Worm (Caenorhabditis elegans): ENCODE measurements around the gene srj-54.

Gene srj-54

DNA sequence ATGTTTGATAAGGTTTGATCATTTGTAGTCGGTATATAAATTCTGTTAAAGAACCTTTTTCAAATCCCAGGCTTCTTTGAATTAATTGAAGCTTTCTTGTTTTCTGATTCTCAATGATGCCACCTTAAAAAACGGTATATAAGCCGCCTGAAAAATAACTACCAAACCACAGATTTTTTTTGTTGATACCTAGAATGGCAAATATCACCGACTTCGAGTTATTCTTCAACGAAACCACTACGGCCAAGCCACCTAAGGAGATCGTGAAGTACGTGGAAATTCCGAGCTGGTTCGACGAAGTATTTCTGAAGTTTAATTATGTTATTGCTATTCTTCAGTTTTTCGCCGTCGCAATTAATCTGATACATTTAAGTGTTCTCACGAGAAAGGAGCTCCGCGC, 28.8 kb downstream of the srj-54 start, which contains the start of gene srw-2:
Gene srw-2 (plus strand): TSS at position 62 of the 400 bp plus-strand sequence.
- TF ChIP-seq alr-1 (tag; optimal IDR thresholded peaks at IDR 0.05; ENCODE audit: borderline replicate concordance), result no peak
- TF ChIP-seq ama-1 (optimal IDR thresholded peaks at IDR 0.05), result no peak
- no peak for TF ChIP-seq pax-3 (tag; optimal IDR thresholded peaks at IDR 0.05)
- TF ChIP-seq skn-1 (tag; optimal IDR thresholded peaks at IDR 0.05), result no peak
- no peak for TF ChIP-seq dpl-1 (GFP tag; optimal IDR thresholded peaks at IDR 0.05)
- no peak for TF ChIP-seq nhr-71 (tag; optimal IDR thresholded peaks at IDR 0.05)
- no peak for TF ChIP-seq zag-1 (tag; optimal IDR thresholded peaks at IDR 0.05)
- TF ChIP-seq mab-9 (GFP tag; IDR thresholded peaks at IDR 0.05), result no peak
- no peak for TF ChIP-seq mep-1 (tag; optimal IDR thresholded peaks at IDR 0.05)
- TF ChIP-seq rnt-1 (tag; optimal IDR thresholded peaks at IDR 0.05), result no peak
- TF ChIP-seq lir-3 (tag; optimal IDR thresholded peaks at IDR 0.05; ENCODE audit: poor library complexity), result no peak
- TF ChIP-seq pag-3 (tag; optimal IDR thresholded peaks at IDR 0.05; ENCODE audit: borderline replicate concordance, insufficient read depth), result no peak
- TF ChIP-seq nhr-90 (tag; optimal IDR thresholded peaks at IDR 0.05; ENCODE audit: poor library complexity), result no peak
- no peak for TF ChIP-seq Y116A8C.19 (tag; optimal IDR thresholded peaks at IDR 0.05; ENCODE audit: borderline replicate concordance)
- no peak for TF ChIP-seq nhr-47 (tag; optimal IDR thresholded peaks at IDR 0.05)
- no peak for TF ChIP-seq isw-1 (GFP tag; IDR thresholded peaks at IDR 0.05)
- TF ChIP-seq nhr-19 (GFP tag; conservative IDR thresholded peaks at IDR 0.05), result no peak
- no peak for TF ChIP-seq nhr-85 (tag)
- no peak for TF ChIP-seq lin-35 (GFP tag; optimal IDR thresholded peaks at IDR 0.05)

DNA sequence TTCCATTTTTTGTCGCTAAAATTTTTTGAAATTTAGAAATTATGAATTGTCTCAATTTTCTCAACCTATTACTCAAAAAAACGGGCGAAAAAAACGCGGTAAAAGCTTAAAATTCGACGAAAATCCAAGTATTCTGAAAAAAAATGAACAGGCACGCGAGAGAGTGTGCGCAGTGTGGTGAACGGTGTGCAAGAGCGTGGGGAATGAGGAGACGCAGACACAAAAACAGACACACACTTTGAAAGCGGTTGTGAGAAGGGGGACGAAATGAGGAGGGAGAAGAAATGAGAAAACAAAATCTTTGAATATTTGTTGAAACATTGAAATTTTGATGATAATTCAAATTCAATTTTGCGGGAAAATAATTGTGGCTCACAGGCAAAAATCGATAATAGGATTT, 32.8 kb downstream of the srj-54 start, which contains the start of gene T03D3.5:
Gene T03D3.5 (minus strand): TSS at position 21 of the 400 bp plus-strand sequence.
- TF ChIP-seq efl-1 (optimal IDR thresholded peaks at IDR 0.05) (peak; percentile 61 to 65), efl-1 (GFP tag; optimal IDR thresholded peaks at IDR 0.05 in 1 of 2) (peak in 1 of 2 experiments; percentile 92), nhr-90 (tag; optimal IDR thresholded peaks at IDR 0.05; ENCODE audit: poor library complexity) (no peak), dpl-1 (GFP tag; optimal IDR thresholded peaks at IDR 0.05) (peak in 2 of 3 experiments; percentile 19 to 20)

DNA sequence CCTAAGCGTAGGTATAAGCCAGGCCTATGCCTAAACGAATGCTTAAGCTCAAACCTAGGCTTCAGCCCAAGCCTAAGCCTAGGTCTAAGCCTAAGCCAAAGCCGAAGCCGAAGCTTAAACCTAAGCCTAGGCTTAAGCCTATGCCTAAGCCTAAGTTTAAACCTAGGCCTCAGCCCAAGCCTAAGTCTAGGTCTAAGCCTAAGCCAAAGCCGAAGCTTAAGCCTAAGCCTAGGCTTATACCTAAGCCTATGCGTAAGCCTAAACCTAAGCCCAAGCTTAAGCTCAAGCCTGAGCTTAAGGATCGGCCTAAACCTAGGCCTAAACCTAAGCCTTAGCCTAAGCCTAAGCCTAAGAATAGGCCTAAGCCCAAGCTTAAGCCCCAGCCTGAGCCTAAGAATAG, 33.7 kb downstream of the srj-54 start:
- TF ChIP-seq ces-1 (GFP tag; optimal IDR thresholded peaks at IDR 0.05), result no peak
- no peak for TF ChIP-seq egl-13 (tag; optimal IDR thresholded peaks at IDR 0.05)
- no peak for TF ChIP-seq mef-2 (tag; optimal IDR thresholded peaks at IDR 0.05)
- no peak for TF ChIP-seq ceh-8 (GFP tag; optimal IDR thresholded peaks at IDR 0.05)
- no peak for TF ChIP-seq rnt-1 (tag; optimal IDR thresholded peaks at IDR 0.05)
- no peak for TF ChIP-seq ceh-88 (GFP tag; IDR thresholded peaks at IDR 0.05)
- TF ChIP-seq C34B4.2 (tag; optimal IDR thresholded peaks at IDR 0.05), result no peak
- TF ChIP-seq unc-62 (GFP tag; optimal IDR thresholded peaks at IDR 0.05), result no peak

DNA sequence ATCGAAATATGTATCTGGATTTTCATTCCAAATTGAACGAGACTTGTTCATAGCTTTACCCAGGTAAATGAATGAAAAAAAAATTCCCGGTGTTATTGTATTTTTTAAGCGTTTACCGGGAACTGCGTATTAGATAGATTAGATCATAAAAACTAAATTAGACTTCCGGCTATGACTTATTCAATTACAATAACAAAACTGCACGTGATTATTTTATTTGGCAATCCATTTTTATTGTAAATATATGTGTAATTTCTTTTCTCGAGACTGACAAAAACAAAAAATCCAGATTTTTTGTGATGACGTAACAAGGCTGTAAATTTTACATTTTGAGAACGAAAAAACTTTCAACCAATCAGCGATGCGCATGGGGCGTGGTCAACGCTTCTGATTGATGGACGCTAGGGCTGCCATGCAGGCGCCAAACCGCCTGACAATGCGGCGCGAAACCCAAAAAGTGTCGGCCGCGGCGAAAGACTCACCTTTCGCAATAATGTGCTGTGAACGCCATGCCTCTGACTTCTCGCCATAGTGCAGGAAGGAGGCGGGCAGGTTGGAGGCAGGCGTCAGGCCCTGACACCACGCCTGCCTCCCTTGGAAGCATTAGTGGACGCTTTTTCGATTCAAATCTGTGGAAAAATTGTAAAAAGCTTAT, 37.9 kb downstream of the srj-54 start, which contains the start of gene srh-36:
Gene srh-36 (minus strand): TSS at position 51 of the 655 bp plus-strand sequence.
- TF ChIP-seq snpc-4 (tag; optimal IDR thresholded peaks at IDR 0.05) (peak; percentile 29), ces-1 (GFP tag; optimal IDR thresholded peaks at IDR 0.05) (no peak), ceh-63 (GFP tag; optimal IDR thresholded peaks at IDR 0.05) (no peak)

DNA sequence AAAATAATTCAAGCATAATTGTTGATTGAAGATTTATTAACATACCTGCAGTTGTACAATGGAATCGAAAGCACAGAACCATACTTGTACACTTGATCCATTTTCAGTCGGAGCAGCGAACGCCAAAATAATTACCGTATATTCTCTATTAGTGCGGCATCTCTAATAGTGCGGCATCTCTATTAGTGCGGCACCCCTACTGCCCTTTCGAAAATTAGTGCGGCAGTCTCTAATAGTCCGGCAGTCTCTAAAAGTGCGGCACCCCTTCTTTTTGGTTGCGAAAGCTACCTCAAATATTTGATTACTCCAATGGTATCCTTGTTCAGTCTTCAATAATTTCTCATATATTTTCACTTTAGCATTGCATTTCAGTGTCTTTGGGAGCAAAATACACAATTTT, 41.5 kb downstream of the srj-54 start, which contains the start of gene srt-34:
Gene srt-34 (minus strand): TSS at position 101 of the 400 bp plus-strand sequence.
- TF ChIP-seq fos-1 (tag; optimal IDR thresholded peaks at IDR 0.05) (no peak), nhr-90 (tag; optimal IDR thresholded peaks at IDR 0.05; ENCODE audit: poor library complexity) (no peak), nhr-85 (tag) (peak; percentile 12)

DNA sequence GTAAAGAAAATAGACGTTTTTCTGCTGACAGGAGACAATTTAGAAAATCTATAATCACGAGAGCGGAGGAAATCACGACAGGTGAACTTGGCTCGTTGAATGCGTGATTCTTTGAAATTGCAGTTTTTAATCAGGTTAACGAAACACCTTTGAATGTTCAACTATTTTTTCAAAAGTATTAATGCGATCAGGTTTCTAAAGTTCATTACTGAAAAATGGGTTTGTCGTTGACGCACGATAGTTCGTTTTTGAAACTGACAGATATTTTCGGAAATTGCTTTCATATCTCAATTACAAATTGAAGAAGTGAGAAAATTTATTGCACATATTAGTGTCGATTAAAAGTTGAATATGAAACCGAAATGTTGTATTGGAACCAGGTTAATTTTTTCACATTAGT, 43.7 kb downstream of the srj-54 start, which contains the start of gene F54E2.5:
Gene F54E2.5 (minus strand): TSS at position 101 of the 400 bp plus-strand sequence.
- TF ChIP-seq hlh-4 (tag; optimal IDR thresholded peaks at IDR 0.05), result peak; percentile 31
- no peak for TF ChIP-seq zag-1 (tag; optimal IDR thresholded peaks at IDR 0.05)
- TF ChIP-seq ets-5 (GFP tag; IDR thresholded peaks at IDR 0.05), result no peak
- TF ChIP-seq efl-1 (optimal IDR thresholded peaks at IDR 0.05), result no peak
- TF ChIP-seq efl-1 (GFP tag; optimal IDR thresholded peaks at IDR 0.05 in 1 of 2), result peak in 1 of 2 experiments; percentile 2
